Worm (Caenorhabditis elegans) whole organism, young adult: Measurements from ENCODE around the gene trx-2.

Experiments used
- B0035.1 ChIP-seq: sonication (generic microtip); optimal IDR thresholded peaks from 2 replicates; lab custom pipeline; 2016; ENCODE audit warnings: missing genetic modification characterization, mild to moderate bottlenecking, missing compliant biosample characterization, missing genotype, missing genetic modification reagents
- B0261.1 ChIP-seq: sonication (generic microtip); optimal IDR thresholded peaks from 2 replicates; lab custom pipeline; 2016; ENCODE audit warnings: mild to moderate bottlenecking, missing genetic modification characterization, moderate library complexity, missing compliant biosample characterization
- D2030.7 ChIP-seq: fragments of 200-800 bp; sonication (Bioruptor generic); IDR thresholded peaks from 2 replicates; pipeline ENCODE4 v1.3.6; 2022; ENCODE audit warnings: missing genetic modification reagents, missing genetic modification characterization, missing compliant biosample characterization
- F10E7.11 ChIP-seq: sonication (generic microtip); optimal IDR thresholded peaks from 2 replicates; lab custom pipeline; 2017; ENCODE audit warnings: mild to moderate bottlenecking, missing genetic modification characterization, moderate library complexity, missing compliant biosample characterization
- F33H1.4 ChIP-seq: fragments of 200-800 bp; sonication (Bioruptor generic); IDR thresholded peaks from 2 replicates; pipeline ENCODE4 v1.3.6; 2022; ENCODE audit warnings: missing genetic modification reagents, missing genetic modification characterization, missing compliant biosample characterization
- F49E8.2 ChIP-seq: sonication (generic microtip); optimal IDR thresholded peaks from 3 replicates; lab custom pipeline; 2017; ENCODE audit warnings: missing genetic modification characterization, mild to moderate bottlenecking, missing compliant biosample characterization, antibody characterized with exemption, moderate library complexity; ENCODE audit not compliant: insufficient read depth
- K11D2.4 ChIP-seq: fragments of 200-800 bp; sonication (Bioruptor generic); IDR thresholded peaks from 2 replicates; pipeline ENCODE4 v1.3.6; 2022; ENCODE audit warnings: missing genetic modification reagents, missing genetic modification characterization, missing compliant biosample characterization
- Y67H2A.10 ChIP-seq: fragments of 200-800 bp; sonication (Bioruptor generic); conservative IDR thresholded peaks from 2 replicates; pipeline ENCODE4 v1.3.6; 2022; ENCODE audit warnings: missing genetic modification reagents, missing genetic modification characterization, missing compliant biosample characterization
- Y95B8A.8 ChIP-seq: fragments of 200-800 bp; sonication (Bioruptor generic); IDR thresholded peaks from 2 replicates; pipeline ENCODE4 v1.3.6; 2022; ENCODE audit warnings: missing genetic modification reagents, missing genetic modification characterization, missing compliant biosample characterization
- ZK185.1 ChIP-seq: sonication (generic microtip); optimal IDR thresholded peaks from 2 replicates; lab custom pipeline; 2016; ENCODE audit warnings: mild to moderate bottlenecking, missing genetic modification characterization, missing compliant biosample characterization; ENCODE audit not compliant: poor library complexity, severe bottlenecking
- akir-1 ChIP-seq: fragments of 200-800 bp; sonication (Bioruptor generic); optimal IDR thresholded peaks from 2 replicates; lab custom pipeline; 2018; ENCODE audit warnings: mild to moderate bottlenecking, missing genetic modification characterization, moderate library complexity, missing compliant biosample characterization
- aptf-3 ChIP-seq: fragments of 200-800 bp; sonication (Bioruptor generic); IDR thresholded peaks from 2 replicates; pipeline ENCODE4 v1.3.6; 2022; ENCODE audit warnings: missing genetic modification characterization, missing compliant biosample characterization
- attf-5 ChIP-seq: fragments of 200-800 bp; sonication (Bioruptor generic); optimal IDR thresholded peaks from 2 replicates; lab custom pipeline; 2018; ENCODE audit warnings: mild to moderate bottlenecking, missing genetic modification characterization, missing compliant biosample characterization
- bed-1 ChIP-seq: fragments of 200-800 bp; sonication (Bioruptor generic); IDR thresholded peaks from 2 replicates; pipeline ENCODE4 v1.3.6; 2022; ENCODE audit warnings: missing genetic modification reagents, missing genetic modification characterization, missing compliant biosample characterization
- bed-2 ChIP-seq: fragments of 200-800 bp; sonication (Bioruptor generic); IDR thresholded peaks from 2 replicates; pipeline ENCODE4 v1.3.6; 2022; ENCODE audit warnings: missing genetic modification reagents, missing genetic modification characterization, missing compliant biosample characterization
- ceh-100 ChIP-seq: fragments of 200-800 bp; sonication (Bioruptor generic); IDR thresholded peaks from 2 replicates; pipeline ENCODE4 v1.3.6; 2022; ENCODE audit warnings: missing genetic modification reagents, missing genetic modification characterization, missing compliant biosample characterization
- ceh-27 ChIP-seq: fragments of 200-800 bp; sonication (Bioruptor generic); optimal IDR thresholded peaks from 2 replicates; lab custom pipeline; 2018; ENCODE audit warnings: mild to moderate bottlenecking, missing genetic modification characterization, moderate library complexity, missing compliant biosample characterization
- chd-7 ChIP-seq: sonication (generic microtip); optimal IDR thresholded peaks from 2 replicates; lab custom pipeline; 2016; ENCODE audit warnings: mild to moderate bottlenecking, missing genetic modification characterization, moderate library complexity, missing compliant biosample characterization
- die-1 ChIP-seq: sonication (generic microtip); optimal IDR thresholded peaks from 2 replicates; lab custom pipeline; 2016; ENCODE audit warnings: missing genotype, mild to moderate bottlenecking, missing genetic modification characterization, missing compliant biosample characterization
- ekl-4 ChIP-seq: fragments of 200-800 bp; sonication (Bioruptor generic); IDR thresholded peaks from 2 replicates; pipeline ENCODE4 v1.3.6; 2022; ENCODE audit warnings: missing genetic modification reagents, missing genetic modification characterization, missing compliant biosample characterization
- hlh-12 ChIP-seq: sonication (generic microtip); optimal IDR thresholded peaks from 2 replicates; lab custom pipeline; 2016; ENCODE audit warnings: missing genetic modification characterization, missing compliant biosample characterization
- hlh-26 ChIP-seq: fragments of 200-800 bp; sonication (Bioruptor generic); conservative IDR thresholded peaks from 2 replicates; pipeline ENCODE4 v1.3.6; 2022; ENCODE audit warnings: missing genetic modification reagents, missing genetic modification characterization, missing compliant biosample characterization
- hmg-1.2 ChIP-seq: fragments of 200-800 bp; sonication (Bioruptor generic); IDR thresholded peaks from 2 replicates; pipeline ENCODE4 v1.3.6; 2022; ENCODE audit warnings: missing genetic modification reagents, missing genetic modification characterization, missing compliant biosample characterization
- hmg-20 ChIP-seq: fragments of 200-800 bp; sonication (Bioruptor generic); IDR thresholded peaks from 2 replicates; pipeline ENCODE4 v1.3.6; 2022; ENCODE audit warnings: missing genetic modification reagents, missing genetic modification characterization, missing compliant biosample characterization
- let-526 ChIP-seq: fragments of 200-800 bp; sonication (Bioruptor generic); IDR thresholded peaks from 2 replicates; pipeline ENCODE4 v1.3.6; 2022; ENCODE audit warnings: missing genetic modification reagents, missing genetic modification characterization, missing compliant biosample characterization
- lin-26 ChIP-seq: fragments of 200-800 bp; sonication (Bioruptor generic); IDR thresholded peaks from 2 replicates; pipeline ENCODE4 v1.3.6; 2022; ENCODE audit warnings: missing genetic modification reagents, missing genetic modification characterization, missing compliant biosample characterization
- lir-1 ChIP-seq: fragments of 200-800 bp; sonication (Bioruptor generic); conservative IDR thresholded peaks from 2 replicates; pipeline ENCODE4 v1.3.6; 2022; ENCODE audit warnings: missing genetic modification reagents, missing genetic modification characterization, missing compliant biosample characterization
- lsl-1 ChIP-seq: fragments of 200-800 bp; sonication (Bioruptor generic); optimal IDR thresholded peaks from 2 replicates; lab custom pipeline; 2018; ENCODE audit warnings: mild to moderate bottlenecking, missing genetic modification characterization, moderate library complexity, missing compliant biosample characterization
- lsy-27 ChIP-seq: sonication (generic microtip); optimal IDR thresholded peaks from 2 replicates; lab custom pipeline; 2017; ENCODE audit warnings: missing genetic modification characterization, mild to moderate bottlenecking, missing compliant biosample characterization, antibody characterized with exemption, missing genotype, borderline replicate concordance; ENCODE audit not compliant: insufficient read depth
- madf-6 ChIP-seq: fragments of 200-800 bp; sonication (Bioruptor generic); IDR thresholded peaks from 2 replicates; pipeline ENCODE4 v1.3.6; 2022; ENCODE audit warnings: missing genetic modification reagents, missing genetic modification characterization, missing compliant biosample characterization
- mel-28 ChIP-seq: sonication (generic microtip); optimal IDR thresholded peaks from 2 replicates; lab custom pipeline; 2016; ENCODE audit warnings: borderline replicate concordance, mild to moderate bottlenecking, missing genetic modification characterization, missing compliant biosample characterization
- mes-4 ChIP-seq: sonication (generic microtip); optimal IDR thresholded peaks from 2 replicates; lab custom pipeline; 2016; ENCODE audit warnings: missing genotype, missing genetic modification characterization, missing compliant biosample characterization
- nfya-1 ChIP-seq: sonication (generic microtip); optimal IDR thresholded peaks from 2 replicates; lab custom pipeline; 2017; ENCODE audit warnings: antibody characterized with exemption, missing compliant biosample characterization, missing genetic modification characterization, borderline replicate concordance; ENCODE audit not compliant: insufficient read depth
- nfya-2 ChIP-seq: fragments of 200-800 bp; sonication (Bioruptor generic); IDR thresholded peaks from 2 replicates; pipeline ENCODE4 v1.3.6; 2022; ENCODE audit warnings: missing genetic modification reagents, missing genetic modification characterization, missing compliant biosample characterization
- nhr-120 ChIP-seq: fragments of 200-800 bp; sonication (Bioruptor generic); IDR thresholded peaks from 2 replicates; pipeline ENCODE4 v1.3.6; 2022; ENCODE audit warnings: missing genetic modification characterization, missing compliant biosample characterization
- nhr-27 ChIP-seq: fragments of 200-800 bp; sonication (Bioruptor generic); optimal IDR thresholded peaks from 2 replicates; lab custom pipeline; 2018; ENCODE audit warnings: mild to moderate bottlenecking, missing genetic modification characterization, moderate library complexity, missing compliant biosample characterization
- pbrm-1 ChIP-seq: fragments of 200-800 bp; sonication (Bioruptor generic); IDR thresholded peaks from 2 replicates; pipeline ENCODE4 v1.3.6; 2022; ENCODE audit warnings: missing genetic modification reagents, missing genetic modification characterization, missing compliant biosample characterization
- pha-4 ChIP-seq: fragments of 150-350 bp; sonication (generic microtip); optimal IDR thresholded peaks from 2 replicates; lab custom pipeline; 2014; ENCODE audit warnings: missing biosample characterization, missing genetic modification reagents, missing genetic modification characterization
- rec-8 ChIP-seq, 2 experiments: sonication (generic microtip); optimal IDR thresholded peaks; 2 replicates each; lab custom pipeline; 2016; ENCODE audit warnings: mild to moderate bottlenecking in 2 of 2, missing genetic modification characterization in 2 of 2, missing genetic modification reagents in 2 of 2, missing genotype in 2 of 2, missing biosample characterization in 1 of 2, missing compliant biosample characterization in 1 of 2, moderate library complexity in 1 of 2
- rpc-1 ChIP-seq, 2 experiments: fragments of 150-350 bp in 1 of 2; sonication (generic microtip) in 1 of 2; optimal IDR thresholded peaks; 2 replicates each; lab custom pipeline; 2014 to 2018; ENCODE audit warnings: missing biosample characterization in 1 of 2, missing genetic modification characterization in 1 of 2, missing genetic modification reagents in 1 of 2, missing genotype in 1 of 2
- snpc-3.4 ChIP-seq: sonication (generic microtip); optimal IDR thresholded peaks from 2 replicates; lab custom pipeline; 2017; ENCODE audit warnings: missing genetic modification characterization, mild to moderate bottlenecking, missing compliant biosample characterization, antibody characterized with exemption, moderate library complexity, missing genotype, missing genetic modification reagents
- tbp1 ChIP-seq: fragments of 200-800 bp; sonication (Bioruptor generic); optimal IDR thresholded peaks from 2 replicates; lab custom pipeline; 2018; ENCODE audit warnings: mild to moderate bottlenecking, missing genetic modification characterization, missing compliant biosample characterization
- zim-3 ChIP-seq: sonication (generic microtip); optimal IDR thresholded peaks from 2 replicates; lab custom pipeline; 2017; ENCODE audit warnings: mild to moderate bottlenecking, missing genetic modification characterization, moderate library complexity, missing compliant biosample characterization
- ztf-18 ChIP-seq: sonication (generic microtip); optimal IDR thresholded peaks from 2 replicates; lab custom pipeline; 2016; ENCODE audit warnings: missing genotype, mild to moderate bottlenecking, missing genetic modification characterization, missing compliant biosample characterization
- ztf-22 ChIP-seq: fragments of 200-800 bp; sonication (Bioruptor generic); optimal IDR thresholded peaks from 2 replicates; lab custom pipeline; 2018; ENCODE audit warnings: mild to moderate bottlenecking, missing genetic modification characterization, moderate library complexity, missing compliant biosample characterization
- ztf-3 ChIP-seq: fragments of 200-800 bp; sonication (Bioruptor generic); optimal IDR thresholded peaks from 2 replicates; lab custom pipeline; 2018; ENCODE audit warnings: mild to moderate bottlenecking, missing genetic modification characterization, missing compliant biosample characterization

Gene trx-2

DNA sequence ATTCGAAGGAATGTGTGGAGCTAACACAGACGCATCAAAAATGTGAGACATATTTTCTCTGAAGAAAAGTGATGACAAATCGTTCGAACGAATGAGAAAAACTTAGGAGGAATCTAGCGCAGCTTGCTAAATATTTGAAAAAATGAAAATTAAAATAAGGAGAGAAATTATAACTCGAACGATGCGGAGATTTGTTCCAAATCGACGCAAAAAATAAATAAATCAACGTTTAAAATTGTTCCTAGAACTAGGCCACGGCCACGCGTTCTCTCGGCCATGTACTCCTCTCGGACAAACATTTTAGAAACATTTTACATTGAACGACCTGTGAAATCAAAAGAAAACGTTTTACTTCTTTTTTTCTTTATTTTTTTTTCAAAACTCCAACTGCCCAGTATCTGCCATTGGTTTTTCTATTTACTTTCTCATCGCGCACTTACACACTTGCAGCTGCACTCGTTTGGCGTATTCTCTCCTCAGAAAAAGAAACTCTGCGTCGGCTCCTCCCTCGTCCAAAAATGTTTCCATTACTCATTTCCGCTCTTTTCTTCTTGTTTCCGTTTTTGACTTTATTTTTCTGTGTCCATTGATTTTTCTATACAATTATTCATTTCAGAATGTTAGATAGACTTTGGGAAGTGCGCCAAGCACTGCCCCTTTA lies 5.8 kb downstream of the trx-2 start, which contains the start of the genes gna-1 and B0024.13 (continued):
- no peak for TF ChIP-seq rec-8 (tag; optimal IDR thresholded peaks at IDR 0.05; lab: Kevin White, UChicago)
- TF ChIP-seq hmg-20 (GFP tag; lab: Robert Waterston, UW), result 0 out of 2 replicates have a peak, but pooled peaks have one; percentile 62
- no peak for TF ChIP-seq akir-1 (GFP tag; lab: Kevin White, UChicago)
- no peak for TF ChIP-seq pha-4 (tag; lab: Kevin White, UChicago)
- no peak for TF ChIP-seq Y95B8A.8
- TF ChIP-seq F33H1.4, result peak; percentile 33; the same call in 1 of the 2 replicates
- peak; percentile 24 for TF ChIP-seq lsl-1 (GFP tag; lab: Kevin White, UChicago)
- TF ChIP-seq zim-3 (tag; lab: Kevin White, UChicago), result no peak
- TF ChIP-seq snpc-3.4, result peak; percentile 30
- TF ChIP-seq let-526 (GFP tag; lab: Robert Waterston, UW), result no peak
- peak; percentile 26 for TF ChIP-seq ztf-18
- no peak for TF ChIP-seq mel-28 (tag; lab: Kevin White, UChicago)
- peak; percentile 31; the same call in 1 of the 2 replicates for TF ChIP-seq D2030.7 (GFP tag; lab: Robert Waterston, UW)
- TF ChIP-seq K11D2.4 (GFP tag; lab: Robert Waterston, UW), result 0 out of 2 replicates have a peak, but pooled peaks have one; percentile 46
- TF ChIP-seq nfya-1 (tag; lab: Kevin White, UChicago), result no peak
- TF ChIP-seq ztf-3 (GFP tag; lab: Kevin White, UChicago), result no peak
- TF ChIP-seq nhr-120 (GFP tag; lab: Robert Waterston, UW), result no peak
- TF ChIP-seq nfya-2 (GFP tag; lab: Robert Waterston, UW), result no peak
- TF ChIP-seq tbp1 (GFP tag; lab: Kevin White, UChicago), result peak; percentile 20
- no peak for TF ChIP-seq aptf-3 (GFP tag; lab: Robert Waterston, UW)
- TF ChIP-seq chd-7, result no peak
- no peak for TF ChIP-seq F49E8.2 (tag; lab: Kevin White, UChicago)
- no peak for TF ChIP-seq hlh-12 (tag; lab: Kevin White, UChicago)
- TF ChIP-seq mes-4, result no peak
- no peak for TF ChIP-seq ztf-22 (GFP tag; lab: Kevin White, UChicago)
- no peak for TF ChIP-seq Y67H2A.10 (GFP tag; lab: Robert Waterston, UW)
- TF ChIP-seq B0261.1, result no peak
- peak; percentile 58 for TF ChIP-seq madf-6
- no peak for TF ChIP-seq lin-26
- peak; percentile 58 for TF ChIP-seq attf-5 (GFP tag; lab: Kevin White, UChicago)
- TF ChIP-seq hlh-26 (GFP tag; lab: Robert Waterston, UW), result no peak
- no peak for TF ChIP-seq B0035.1 (tag; lab: Kevin White, UChicago)
- TF ChIP-seq nhr-27 (tag; lab: Kevin White, UChicago), result no peak
- no peak for TF ChIP-seq lsy-27
- TF ChIP-seq ceh-100 (GFP tag; lab: Robert Waterston, UW), result no peak
- no peak for TF ChIP-seq bed-1 (GFP tag; lab: Robert Waterston, UW)
- peak; percentile 53; the same call in 1 of the 2 replicates for TF ChIP-seq bed-2 (GFP tag; lab: Robert Waterston, UW)
- 0 out of 2 replicates have a peak, but pooled peaks have one; percentile 26 for TF ChIP-seq pbrm-1 (GFP tag; lab: Robert Waterston, UW)
- no peak for TF ChIP-seq rpc-1 (optimal IDR thresholded peaks at IDR 0.05; lab: Kevin White, UChicago)
- no peak for TF ChIP-seq rpc-1 (tag; optimal IDR thresholded peaks at IDR 0.05; lab: Kevin White, UChicago)
- TF ChIP-seq lir-1 (GFP tag; lab: Robert Waterston, UW), result peak; percentile 56; the same call in 1 of the 2 replicates
- no peak for TF ChIP-seq die-1 (tag; lab: Kevin White, UChicago)
- TF ChIP-seq ZK185.1 (tag; lab: Kevin White, UChicago), result peak; percentile 77
- no peak for TF ChIP-seq F10E7.11 (tag; lab: Kevin White, UChicago)
- TF ChIP-seq ekl-4 (GFP tag; lab: Robert Waterston, UW), result no peak
- TF ChIP-seq ceh-27, result peak; percentile 36
- TF ChIP-seq hmg-1.2 (GFP tag; lab: Robert Waterston, UW), result 0 out of 2 replicates have a peak, but pooled peaks have one; percentile 9
